Worm (Caenorhabditis elegans): ENCODE results near the gene M01F1.4.
A peak's percentile ranks its signal among the peaks of the same experiment; 100 is the strongest.

M01F1.4 gene

DNA sequence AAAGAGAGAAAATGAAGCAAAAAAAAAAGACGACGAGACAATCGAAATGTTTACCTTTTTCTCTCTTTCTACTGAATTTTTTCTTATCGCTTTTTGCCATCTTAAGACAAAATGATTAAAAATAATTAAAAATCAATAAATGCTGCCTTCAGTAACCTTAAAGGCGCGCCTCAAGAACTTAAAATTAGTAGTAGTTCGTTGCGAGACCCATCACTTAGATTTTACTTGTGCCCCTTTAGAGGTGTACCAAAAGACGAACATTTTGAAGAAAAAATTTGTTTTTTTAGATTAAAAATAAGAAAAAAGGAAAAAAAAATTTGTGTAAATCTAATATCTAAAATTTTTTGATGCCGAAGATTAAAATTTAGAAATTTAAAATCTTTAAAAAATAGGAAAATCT is 38.9 kb downstream of the M01F1.4 start:
- TF ChIP-seq ref-1 (GFP tag; conservative IDR thresholded peaks at IDR 0.05) = no peak
- TF ChIP-seq med-1 (GFP tag; optimal IDR thresholded peaks at IDR 0.05; ENCODE audit: insufficient read depth) = no peak
- TF ChIP-seq ztf-29 (GFP tag; IDR thresholded peaks at IDR 0.05) = no peak
- no peak for TF ChIP-seq ztf-23 (GFP tag; IDR thresholded peaks at IDR 0.05)
- no peak for TF ChIP-seq T22C8.4 (GFP tag; IDR thresholded peaks at IDR 0.05)
- TF ChIP-seq cog-1 (tag; optimal IDR thresholded peaks at IDR 0.05) = no peak
- TF ChIP-seq flt-1 (GFP tag; IDR thresholded peaks at IDR 0.05) = no peak
- TF ChIP-seq klf-2 (GFP tag; conservative IDR thresholded peaks at IDR 0.05) = no peak
- no peak for TF ChIP-seq tab-1 (GFP tag; IDR thresholded peaks at IDR 0.05)

DNA sequence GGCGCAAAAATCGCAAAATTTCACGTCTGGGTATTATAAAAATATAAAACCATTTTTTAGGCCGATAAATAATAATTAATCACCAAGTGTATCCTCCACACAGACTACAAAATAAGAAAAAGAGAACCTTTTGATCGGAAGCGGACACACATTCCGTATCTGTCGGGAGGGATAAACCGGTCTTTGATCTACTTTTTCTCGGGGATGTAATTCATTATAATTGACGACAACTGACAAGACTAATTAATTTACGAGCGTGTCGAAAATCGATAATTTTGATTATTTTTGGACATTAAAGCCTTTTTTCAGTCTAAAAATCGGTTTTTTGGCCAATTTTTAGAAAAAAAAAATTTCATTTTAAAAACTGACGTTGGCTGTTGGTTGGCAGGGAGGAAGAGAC is 39.4 kb downstream of the M01F1.4 start:
- TF ChIP-seq med-1 (GFP tag; optimal IDR thresholded peaks at IDR 0.05; ENCODE audit: insufficient read depth) = no peak
- no peak for TF ChIP-seq klf-2 (GFP tag; conservative IDR thresholded peaks at IDR 0.05)

- TF ChIP-seq klf-2 (GFP tag; conservative IDR thresholded peaks at IDR 0.05) (no peak), ztf-29 (GFP tag; IDR thresholded peaks at IDR 0.05) (no peak), cog-1 (tag; optimal IDR thresholded peaks at IDR 0.05) (no peak), tab-1 (GFP tag; IDR thresholded peaks at IDR 0.05) (no peak), med-1 (GFP tag; optimal IDR thresholded peaks at IDR 0.05; ENCODE audit: insufficient read depth) (no peak), ref-1 (GFP tag; conservative IDR thresholded peaks at IDR 0.05) (no peak), flt-1 (GFP tag; IDR thresholded peaks at IDR 0.05) (no peak), ztf-23 (GFP tag; IDR thresholded peaks at IDR 0.05) (no peak), T22C8.4 (GFP tag; IDR thresholded peaks at IDR 0.05) (no peak)
Measured at ce11 chrIII:3469646-3470045, 40.2 kb downstream of the M01F1.4 start, which contains the start of gene smim-14. Gene smim-14, minus strand, starts transcription at chrIII:3469746.

DNA sequence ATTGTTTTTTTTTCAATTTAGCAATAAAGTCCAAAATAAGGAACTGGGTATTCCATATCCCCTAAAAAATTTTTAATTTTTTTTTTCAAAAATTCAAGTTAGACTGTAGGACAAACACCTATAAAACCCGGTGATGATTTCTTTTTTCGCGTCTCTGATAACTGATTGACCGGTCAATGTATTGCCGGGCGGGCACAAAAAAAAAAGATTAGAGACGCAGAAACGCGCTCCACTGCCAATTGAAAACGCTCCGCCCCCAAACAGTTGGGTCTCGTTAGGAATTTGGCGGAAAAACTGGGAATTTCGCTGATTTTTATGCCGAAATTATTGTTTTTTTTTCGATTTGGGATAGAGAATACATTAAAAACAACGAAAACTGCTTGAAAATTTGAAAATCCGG is 41.4 kb downstream of the M01F1.4 start:
- TF ChIP-seq ref-1 (GFP tag; conservative IDR thresholded peaks at IDR 0.05) = no peak
- TF ChIP-seq cog-1 (tag; optimal IDR thresholded peaks at IDR 0.05) = no peak
- TF ChIP-seq klf-2 (GFP tag; conservative IDR thresholded peaks at IDR 0.05) = no peak
- TF ChIP-seq T22C8.4 (GFP tag; IDR thresholded peaks at IDR 0.05) = no peak
- no peak for TF ChIP-seq ztf-23 (GFP tag; IDR thresholded peaks at IDR 0.05)
- TF ChIP-seq tab-1 (GFP tag; IDR thresholded peaks at IDR 0.05) = no peak
- TF ChIP-seq flt-1 (GFP tag; IDR thresholded peaks at IDR 0.05) = no peak
- no peak for TF ChIP-seq med-1 (GFP tag; optimal IDR thresholded peaks at IDR 0.05; ENCODE audit: insufficient read depth)
- no peak for TF ChIP-seq ztf-29 (GFP tag; IDR thresholded peaks at IDR 0.05)

DNA sequence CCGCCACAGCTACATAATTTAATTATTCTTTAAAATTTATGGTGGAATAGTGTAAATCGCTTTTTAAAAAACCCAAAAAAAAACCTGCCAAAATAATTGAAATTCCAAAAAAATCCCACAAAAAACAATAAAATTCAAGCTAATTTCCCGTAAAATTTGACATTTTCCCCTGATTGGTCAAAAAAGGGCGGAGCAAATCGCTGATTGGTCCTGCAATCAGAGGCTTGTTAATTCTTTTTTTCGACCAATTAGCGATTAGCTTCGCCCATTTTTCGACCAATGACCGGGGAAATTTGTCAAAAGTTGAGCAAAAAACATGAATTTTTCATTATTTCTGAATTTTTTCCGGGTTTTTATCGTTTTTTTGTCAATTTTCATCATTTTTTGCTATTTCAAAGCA is 42.8 kb downstream of the M01F1.4 start:
- TF ChIP-seq tab-1 (GFP tag; IDR thresholded peaks at IDR 0.05) (no peak), flt-1 (GFP tag; IDR thresholded peaks at IDR 0.05) (no peak), ztf-29 (GFP tag; IDR thresholded peaks at IDR 0.05) (no peak), klf-2 (GFP tag; conservative IDR thresholded peaks at IDR 0.05) (no peak), ztf-23 (GFP tag; IDR thresholded peaks at IDR 0.05) (no peak), cog-1 (tag; optimal IDR thresholded peaks at IDR 0.05) (no peak), T22C8.4 (GFP tag; IDR thresholded peaks at IDR 0.05) (no peak), ref-1 (GFP tag; conservative IDR thresholded peaks at IDR 0.05) (no peak), med-1 (GFP tag; optimal IDR thresholded peaks at IDR 0.05; ENCODE audit: insufficient read depth) (no peak)

ce11 chrIII:3461403-3461802 is 48.4 kb downstream of the M01F1.4 start, which contains the start of gene pph-6:
Gene pph-6, plus strand, starts transcription at chrIII:3461703.
- TF ChIP-seq ref-1 (GFP tag; conservative IDR thresholded peaks at IDR 0.05) (no peak), ztf-29 (GFP tag; IDR thresholded peaks at IDR 0.05) (no peak), T22C8.4 (GFP tag; IDR thresholded peaks at IDR 0.05) (no peak), med-1 (GFP tag; optimal IDR thresholded peaks at IDR 0.05; ENCODE audit: insufficient read depth) (no peak), ztf-23 (GFP tag; IDR thresholded peaks at IDR 0.05) (no peak), cog-1 (tag; optimal IDR thresholded peaks at IDR 0.05) (no peak), klf-2 (GFP tag; conservative IDR thresholded peaks at IDR 0.05) (no peak), flt-1 (GFP tag; IDR thresholded peaks at IDR 0.05) (no peak), tab-1 (GFP tag; IDR thresholded peaks at IDR 0.05) (no peak)

- no peak for TF ChIP-seq tab-1 (GFP tag; IDR thresholded peaks at IDR 0.05)
- peak; percentile 70; the same call in 1 of the 2 replicates for TF ChIP-seq flt-1 (GFP tag; IDR thresholded peaks at IDR 0.05)
- TF ChIP-seq cog-1 (tag; optimal IDR thresholded peaks at IDR 0.05) = peak; percentile 46
- peak; percentile 66; the same call in 1 of the 2 replicates for TF ChIP-seq ztf-23 (GFP tag; IDR thresholded peaks at IDR 0.05)
Measured at ce11 chrIII:3460061-3460460, 49.8 kb downstream of the M01F1.4 start, which contains the start of gene C34C12.8. Gene C34C12.8, plus strand, starts transcription at chrIII:3460406.

ce11 chrIII:3456226-3456625 is 53.6 kb downstream of the M01F1.4 start:
- TF ChIP-seq cog-1 (tag; optimal IDR thresholded peaks at IDR 0.05) = peak; percentile 59
- 0 out of 2 replicates have a peak, but pooled peaks have one; percentile 9 for TF ChIP-seq flt-1 (GFP tag; IDR thresholded peaks at IDR 0.05)
- TF ChIP-seq ztf-23 (GFP tag; IDR thresholded peaks at IDR 0.05) = peak; percentile 77
- TF ChIP-seq med-1 (GFP tag; optimal IDR thresholded peaks at IDR 0.05; ENCODE audit: insufficient read depth) = no peak
